Worm (Caenorhabditis elegans): ENCODE results near the gene F07B10.7.

- TF ChIP-seq him-1 (tag; optimal IDR thresholded peaks at IDR 0.05) (no peak), W03F9.2 (tag; optimal IDR thresholded peaks at IDR 0.05) (no peak), dao-5 (tag; optimal IDR thresholded peaks at IDR 0.05) (no peak)
Observed at ce11 chrV:11265482-11265881, 5.0 kb upstream of the F07B10.7 start, which contains the start of gene cln-3.1.

Measured in whole organism, L4/young adult.